Fruit fly (Drosophila melanogaster) Kc167 (cell line): Measurements from ENCODE around the gene CG8509.

Source experiments
- insv ChIP-seq: fragments of >200 bp; optimal IDR thresholded peaks from 3 replicates; lab custom pipeline; 2018; ENCODE audit warnings: missing external identifiers
- ttk ChIP-seq: sonication (Bioruptor generic); optimal IDR thresholded peaks from 2 replicates; lab custom pipeline; 2017; ENCODE audit warnings: missing external identifiers

DNA sequence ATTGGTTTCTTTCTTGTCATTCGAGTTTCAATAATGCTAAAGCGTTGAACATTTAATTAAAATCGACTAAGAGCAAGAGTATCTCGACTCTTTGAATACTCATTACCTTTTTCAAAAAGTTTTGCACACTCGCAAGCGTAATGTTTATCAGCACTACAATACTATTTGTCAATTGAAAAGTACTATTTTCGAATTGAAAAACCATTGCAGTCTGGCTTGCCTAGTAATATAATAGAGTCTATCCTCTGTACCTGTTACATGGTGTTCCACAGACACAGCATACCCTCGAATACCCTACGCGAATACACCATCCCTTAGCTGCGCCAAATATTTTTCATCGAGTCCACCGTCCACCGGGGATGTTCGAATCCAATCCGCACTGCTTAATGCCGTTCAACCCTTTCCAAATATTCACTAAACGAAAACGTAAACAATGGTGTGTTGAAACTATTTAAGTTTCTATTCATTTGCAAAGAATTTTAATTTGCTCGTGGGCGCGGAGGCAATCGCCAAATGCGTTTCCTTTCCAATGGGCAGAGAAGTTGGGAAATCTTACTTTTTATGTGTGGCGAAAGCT is 9.3 kb downstream of the CG8509 start:
- TF ChIP-seq insv (lab: Kevin White, UChicago) (no peak), ttk (lab: Kevin White, UChicago) (no peak)
